Worm (Caenorhabditis elegans) whole organism, L2 larva: ENCODE data around the gene R09A8.1.

ENCODE experiments used
- ama-1 ChIP-seq: fragments of 150-350 bp; optimal IDR thresholded peaks from 2 replicates; lab custom pipeline; 2018; ENCODE audit warnings: inconsistent platforms
- blmp-1 ChIP-seq: sonication (generic microtip); optimal IDR thresholded peaks from 2 replicates; lab custom pipeline; 2017; ENCODE audit warnings: missing genetic modification characterization, mild to moderate bottlenecking, missing compliant biosample characterization, antibody characterized with exemption, moderate library complexity; ENCODE audit not compliant: insufficient read depth
- ceh-82 ChIP-seq: fragments of 150-350 bp; optimal IDR thresholded peaks from 2 replicates; lab custom pipeline; 2014; ENCODE audit warnings: missing biosample characterization, missing genetic modification characterization
- dmd-4 ChIP-seq: sonication (generic microtip); optimal IDR thresholded peaks from 2 replicates; lab custom pipeline; 2017; ENCODE audit warnings: missing biosample characterization, missing genetic modification characterization
- fos-1 ChIP-seq: fragments of 150-350 bp; optimal IDR thresholded peaks from 2 replicates; lab custom pipeline; 2014; ENCODE audit warnings: missing biosample characterization, missing genetic modification characterization
- lin-13 ChIP-seq: fragments of 150-350 bp; optimal IDR thresholded peaks from 2 replicates; lab custom pipeline; 2014; ENCODE audit warnings: missing biosample characterization, missing genetic modification reagents, missing genetic modification characterization
- mab-5 ChIP-seq: fragments of 150-350 bp; optimal IDR thresholded peaks from 2 replicates; lab custom pipeline; 2014; ENCODE audit warnings: missing biosample characterization, missing genetic modification characterization
- nhr-12 ChIP-seq: fragments of 150-350 bp; optimal IDR thresholded peaks from 2 replicates; lab custom pipeline; 2014; ENCODE audit warnings: missing biosample characterization, missing genetic modification characterization
- nhr-237 ChIP-seq: fragments of 150-350 bp; optimal IDR thresholded peaks from 2 replicates; lab custom pipeline; 2014; ENCODE audit warnings: missing biosample characterization, missing genetic modification characterization
- nhr-6 ChIP-seq: fragments of 150-350 bp; optimal IDR thresholded peaks from 2 replicates; lab custom pipeline; 2014; ENCODE audit warnings: missing biosample characterization, missing genetic modification characterization
- sma-9 ChIP-seq, 2 experiments: fragments of 150-350 bp in 1 of 2; sonication (generic microtip) in 1 of 2; optimal IDR thresholded peaks; 2 replicates each; lab custom pipeline; 2014 to 2016; ENCODE audit warnings: missing genetic modification characterization in 2 of 2, mild to moderate bottlenecking in 1 of 2, missing biosample characterization in 1 of 2, missing compliant biosample characterization in 1 of 2, missing genetic modification reagents in 1 of 2, moderate library complexity in 1 of 2

DNA sequence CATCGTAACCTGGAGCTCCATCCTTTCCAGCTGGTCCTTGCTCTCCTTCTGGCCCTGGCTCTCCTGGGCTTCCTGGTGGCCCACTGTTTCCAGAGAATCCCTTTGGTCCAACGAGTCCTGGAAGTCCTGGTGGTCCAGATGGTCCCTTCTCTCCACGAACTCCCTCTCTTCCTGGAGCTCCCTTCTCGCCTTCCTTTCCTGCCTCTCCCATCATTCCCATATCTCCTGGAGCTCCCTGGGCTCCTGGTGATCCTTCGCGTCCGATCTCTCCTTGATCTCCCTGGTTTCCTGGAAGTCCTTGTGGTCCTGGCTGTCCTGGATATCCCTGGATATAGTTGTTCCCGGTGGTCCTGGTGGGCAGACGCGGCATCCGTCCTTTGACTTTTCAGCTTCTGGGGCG lies 22.7 kb downstream of the R09A8.1 start:
- TF ChIP-seq nhr-6 (tag; lab: Kevin White, UChicago) (no peak), lin-13 (GFP tag; lab: Kevin White, UChicago) (no peak), blmp-1 (tag; lab: Kevin White, UChicago) (no peak), sma-9 (GFP tag; optimal IDR thresholded peaks at IDR 0.05; lab: Kevin White, UChicago) (no peak), sma-9 (tag; optimal IDR thresholded peaks at IDR 0.05; lab: Kevin White, UChicago) (no peak), ama-1 (no peak), dmd-4 (tag; lab: Kevin White, UChicago) (no peak), nhr-237 (tag; lab: Kevin White, UChicago) (no peak), ceh-82 (tag; lab: Kevin White, UChicago) (no peak), nhr-12 (tag; lab: Kevin White, UChicago) (no peak), mab-5 (no peak), fos-1 (tag; lab: Kevin White, UChicago) (no peak)
